Fruit fly (Drosophila melanogaster) whole organism, prepupa: ENCODE data around the gene Pp2B-14D.

Experiments used
- CG16779 ChIP-seq: fragments of 200-800 bp; sonication (Bioruptor generic); optimal IDR thresholded peaks from 3 replicates; lab custom pipeline; 2017; ENCODE audit warnings: missing biosample characterization, mild to moderate bottlenecking, missing genetic modification characterization
- CG31627 ChIP-seq: fragments of 200-800 bp; sonication (Bioruptor generic); optimal IDR thresholded peaks from 3 replicates; lab custom pipeline; 2016; ENCODE audit warnings: missing biosample characterization, missing genetic modification characterization
- CG4318 ChIP-seq: fragments of 200-800 bp; sonication (Bioruptor generic); optimal IDR thresholded peaks from 3 replicates; lab custom pipeline; 2017; ENCODE audit warnings: missing biosample characterization, mild to moderate bottlenecking, missing genetic modification characterization
- CG6163 ChIP-seq: fragments of 200-800 bp; sonication (Bioruptor generic); IDR thresholded peaks from 3 replicates; pipeline ENCODE4 v1.3.6; 2022; ENCODE audit warnings: missing biosample characterization, missing genetic modification characterization
- CG6276 ChIP-seq: fragments of 200-800 bp; sonication (Bioruptor generic); optimal IDR thresholded peaks from 2 replicates; lab custom pipeline; 2017; ENCODE audit warnings: missing biosample characterization, mild to moderate bottlenecking, missing genetic modification characterization
- CG6792 ChIP-seq: fragments of 200-800 bp; sonication (Bioruptor generic); optimal IDR thresholded peaks from 3 replicates; lab custom pipeline; 2016; ENCODE audit warnings: missing biosample characterization, missing genetic modification characterization
- CG6808 ChIP-seq: fragments of 200-800 bp; sonication (Bioruptor generic); optimal IDR thresholded peaks from 3 replicates; lab custom pipeline; 2017; ENCODE audit warnings: missing biosample characterization, missing genetic modification characterization, mild to moderate bottlenecking, moderate library complexity, missing genetic modification reagents
- CG8119 ChIP-seq: fragments of 200-800 bp; sonication (Bioruptor generic); IDR thresholded peaks from 3 replicates; pipeline ENCODE4 v1.3.6; 2022; ENCODE audit warnings: missing biosample characterization, missing genetic modification characterization
- CG8632 ChIP-seq: fragments of 200-800 bp; sonication (Bioruptor generic); optimal IDR thresholded peaks from 3 replicates; lab custom pipeline; 2016; ENCODE audit warnings: missing biosample characterization, missing genetic modification characterization
- Eip75B ChIP-seq: fragments of 200-800 bp; sonication (Bioruptor generic); optimal IDR thresholded peaks from 3 replicates; lab custom pipeline; 2016; ENCODE audit warnings: missing biosample characterization, missing genetic modification characterization
- Eip93F ChIP-seq: fragments of 200-800 bp; sonication (Bioruptor generic); optimal IDR thresholded peaks from 2 replicates; lab custom pipeline; 2016; ENCODE audit warnings: missing biosample characterization, mild to moderate bottlenecking, missing genetic modification characterization
- Ets96B ChIP-seq: fragments of 200-800 bp; optimal IDR thresholded peaks from 2 replicates; lab custom pipeline; 2019; ENCODE audit warnings: missing biosample characterization, mild to moderate bottlenecking, missing genetic modification characterization, moderate library complexity
- Hr4 ChIP-seq: fragments of 200-800 bp; sonication (Bioruptor generic); optimal IDR thresholded peaks from 3 replicates; lab custom pipeline; 2016; ENCODE audit warnings: missing biosample characterization, missing genetic modification characterization
- Lpt ChIP-seq: fragments of 200-800 bp; sonication (Bioruptor generic); optimal IDR thresholded peaks from 3 replicates; lab custom pipeline; 2016; ENCODE audit warnings: missing biosample characterization, missing genetic modification characterization
- cyc ChIP-seq: fragments of 200-800 bp; sonication (Bioruptor generic); optimal IDR thresholded peaks from 3 replicates; lab custom pipeline; 2016; ENCODE audit warnings: missing biosample characterization, missing genetic modification characterization
- dsx ChIP-seq: fragments of 200-800 bp; optimal IDR thresholded peaks from 3 replicates; lab custom pipeline; 2019; ENCODE audit warnings: missing biosample characterization, mild to moderate bottlenecking, missing genetic modification characterization, moderate library complexity; ENCODE audit not compliant: poor library complexity, severe bottlenecking
- fkh ChIP-seq: fragments of 200-800 bp; sonication (Bioruptor generic); optimal IDR thresholded peaks from 3 replicates; lab custom pipeline; 2017; ENCODE audit warnings: missing biosample characterization, mild to moderate bottlenecking, missing genetic modification characterization, moderate library complexity
- lz ChIP-seq: fragments of 200-800 bp; sonication (Bioruptor generic); optimal IDR thresholded peaks from 3 replicates; lab custom pipeline; 2016; ENCODE audit warnings: missing biosample characterization, missing genetic modification characterization
- ss ChIP-seq, 2 experiments: fragments of 200-800 bp; sonication (Bioruptor generic); optimal IDR thresholded peaks; 2 replicates in 1 of 2; 3 replicates in 1 of 2; lab custom pipeline; 2017 to 2018; ENCODE audit warnings: mild to moderate bottlenecking in 2 of 2, missing biosample characterization in 2 of 2, missing genetic modification characterization in 2 of 2, moderate library complexity in 1 of 2
- svp ChIP-seq: fragments of 200-800 bp; sonication (Bioruptor generic); peaks from one replicate; lab custom pipeline; 2016; ENCODE audit warnings: missing biosample characterization, missing genetic modification characterization
- vri ChIP-seq: fragments of 200-800 bp; sonication (Bioruptor generic); optimal IDR thresholded peaks from 3 replicates; lab custom pipeline; 2016; ENCODE audit warnings: missing biosample characterization, mild to moderate bottlenecking, missing genetic modification characterization

Gene Pp2B-14D

DNA sequence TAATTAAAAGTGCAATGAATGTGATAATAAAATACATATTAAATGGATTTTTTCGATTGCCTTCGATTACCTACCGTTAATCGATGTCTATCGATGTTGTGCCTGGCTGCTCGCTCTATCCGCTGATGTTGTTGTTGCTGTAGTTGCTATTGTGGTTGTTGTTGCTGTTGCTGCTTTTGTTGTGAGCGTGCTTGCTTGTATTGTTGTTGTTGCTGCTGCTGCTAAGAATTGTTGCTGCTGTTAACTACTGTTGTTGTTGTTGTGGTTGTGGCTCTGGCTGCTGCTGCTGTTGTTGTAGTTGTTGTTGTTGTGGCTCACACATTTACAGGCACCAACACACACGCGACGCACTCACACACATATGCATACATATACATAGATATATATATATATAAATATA lies 32.6 kb downstream of the Pp2B-14D start:
- TF ChIP-seq CG4318 (GFP tag; lab: Kevin White, UChicago) (no peak), CG8119 (no peak), Ets96B (tag; lab: Kevin White, UChicago) (no peak), lz (GFP tag; lab: Kevin White, UChicago) (no peak)

DNA sequence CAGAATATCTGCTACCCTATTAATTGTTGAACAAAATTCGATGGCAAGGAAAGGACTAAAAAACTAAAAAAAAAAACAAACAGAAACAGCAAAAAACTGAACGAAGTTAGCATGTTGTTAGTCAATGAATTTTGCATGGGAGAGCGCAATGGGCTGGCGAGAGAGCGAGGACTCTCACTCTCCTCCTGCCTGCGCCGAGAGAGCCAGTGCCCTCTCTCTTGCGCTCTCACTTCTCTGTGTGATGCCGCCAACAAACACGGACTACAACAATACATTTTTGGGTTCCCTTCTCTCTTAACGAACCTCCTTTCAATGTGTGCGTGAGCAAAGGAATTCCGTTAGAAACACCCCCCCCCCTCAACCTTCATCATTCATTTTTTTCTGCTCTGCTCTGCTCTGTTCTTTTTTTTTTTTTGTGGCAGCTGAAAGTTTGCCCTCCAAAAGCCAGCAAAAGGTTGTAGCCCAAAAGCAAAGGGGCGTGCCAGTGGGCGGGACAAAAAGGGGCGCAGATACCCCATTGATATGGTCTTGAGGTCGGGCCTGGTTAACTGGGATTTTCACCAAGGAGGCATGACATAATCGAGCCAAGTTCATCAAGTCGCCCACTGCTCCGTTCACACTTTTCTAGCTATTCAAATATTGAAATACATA lies 33.6 kb downstream of the Pp2B-14D start:
- TF ChIP-seq dsx (GFP tag; lab: Kevin White, UChicago) (no peak), CG6808 (no peak), CG8632 (no peak), CG16779 (tag; lab: Kevin White, UChicago) (no peak), Eip75B (GFP tag; lab: Kevin White, UChicago) (no peak), CG31627 (GFP tag; lab: Kevin White, UChicago) (no peak), Lpt (no peak), CG6276 (GFP tag; lab: Kevin White, UChicago) (no peak), svp (GFP tag; lab: Kevin White, UChicago) (no peak), CG8119 (no peak), ss (GFP tag; optimal IDR thresholded peaks at IDR 0.05; lab: Kevin White, UChicago) (no peak), fkh (no peak), cyc (GFP tag; lab: Kevin White, UChicago) (no peak), Eip93F (no peak), CG6163 (no peak)

DNA sequence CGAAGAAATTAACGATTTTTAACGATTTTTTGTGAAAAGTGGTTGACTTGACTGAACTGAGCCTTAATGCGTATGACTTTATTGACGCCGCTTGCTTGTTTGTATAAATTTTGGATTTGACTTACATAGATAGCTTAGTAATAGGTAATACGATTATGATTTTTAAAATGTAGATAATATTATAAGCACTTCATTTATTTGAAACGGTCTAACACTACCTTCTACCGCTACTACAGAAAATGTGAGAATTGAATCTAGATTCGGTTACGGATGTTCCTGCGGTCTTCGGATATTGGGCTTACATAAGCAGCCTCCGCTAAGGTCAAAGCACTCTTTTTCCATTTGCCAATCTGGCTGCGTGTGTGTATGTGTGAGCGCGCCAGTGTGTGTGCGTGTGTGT lies 34.5 kb downstream of the Pp2B-14D start, which contains the start of gene Cnx14D:
Gene Cnx14D, minus strand, starts transcription at position 101 of the 400 bp plus-strand sequence.
- TF ChIP-seq Hr4 (GFP tag; lab: Kevin White, UChicago) (no peak), lz (GFP tag; lab: Kevin White, UChicago) (no peak), CG6792 (GFP tag; lab: Kevin White, UChicago) (no peak), vri (GFP tag; lab: Kevin White, UChicago) (no peak), cyc (GFP tag; lab: Kevin White, UChicago) (no peak)
